Worm (Caenorhabditis elegans) whole organism, L4 larva: ENCODE data around the gene T01E8.1.

Experiments used
- lin-29 ChIP-seq: fragments of 200-800 bp; sonication (Bioruptor generic); IDR thresholded peaks from 2 replicates; pipeline ENCODE4 v1.3.6; 2022; ENCODE audit warnings: missing genetic modification reagents, missing genetic modification characterization, missing compliant biosample characterization
- nhr-102 ChIP-seq: sonication (generic microtip); optimal IDR thresholded peaks from 2 replicates; lab custom pipeline; 2016; ENCODE audit warnings: mild to moderate bottlenecking, missing genetic modification characterization, moderate library complexity, missing compliant biosample characterization

ce11 chrII:10162785-10163184 is 43.7 kb upstream of the T01E8.1 start:
- no peak for TF ChIP-seq nhr-102
- no peak for TF ChIP-seq lin-29 (GFP tag; lab: Robert Waterston, UW)
